Worm (Caenorhabditis elegans): ENCODE results near the gene spp-1.

- TF ChIP-seq lin-13 (GFP tag; optimal IDR thresholded peaks at IDR 0.05): no peak
- no peak for TF ChIP-seq lin-39 (tag; optimal IDR thresholded peaks at IDR 0.05)
- TF ChIP-seq ama-1 (optimal IDR thresholded peaks at IDR 0.05): no peak
These were observed 41.2 kb downstream of the spp-1 start for ce11 chrIII:10314234-10314633.

Measured in whole organism, L2 larva.